Worm (Caenorhabditis elegans) whole organism, L3 larva: ENCODE measurements around the gene ZK353.2.

Experiments
- R02D3.7 ChIP-seq: fragments of 150-350 bp; optimal IDR thresholded peaks from 2 replicates; lab custom pipeline; 2014; ENCODE audit warnings: missing biosample characterization, missing genetic modification characterization
- aly-2 ChIP-seq: fragments of 150-350 bp; optimal IDR thresholded peaks from 2 replicates; lab custom pipeline; 2014; ENCODE audit warnings: missing biosample characterization, missing genetic modification characterization
- ama-1 ChIP-seq: fragments of 150-350 bp; optimal IDR thresholded peaks from 2 replicates; lab custom pipeline; 2018
- ceh-28 ChIP-seq: fragments of 150-350 bp; optimal IDR thresholded peaks from 2 replicates; lab custom pipeline; 2014; ENCODE audit warnings: missing biosample characterization, missing genetic modification reagents, missing genetic modification characterization
- ceh-9 ChIP-seq: sonication (generic microtip); optimal IDR thresholded peaks from 2 replicates; lab custom pipeline; 2018; ENCODE audit warnings: missing biosample characterization, missing genetic modification characterization
- daf-12 ChIP-seq: fragments of 150-350 bp; optimal IDR thresholded peaks from 2 replicates; lab custom pipeline; 2014; ENCODE audit warnings: missing biosample characterization, missing genetic modification reagents, missing genetic modification characterization
- egl-27 ChIP-seq: sonication (generic microtip); optimal IDR thresholded peaks from 4 replicates; lab custom pipeline; 2017; ENCODE audit warnings: missing biosample characterization, missing genetic modification reagents, missing genetic modification characterization
- egl-5 ChIP-seq: fragments of 150-350 bp; optimal IDR thresholded peaks from 2 replicates; lab custom pipeline; 2017; ENCODE audit warnings: missing biosample characterization, missing genetic modification reagents, missing genetic modification characterization, inconsistent platforms
- elt-1 ChIP-seq: fragments of 150-350 bp; optimal IDR thresholded peaks from 2 replicates; lab custom pipeline; 2014; ENCODE audit warnings: missing biosample characterization, missing genetic modification characterization
- elt-2 ChIP-seq: sonication (generic microtip); optimal IDR thresholded peaks from 2 replicates; lab custom pipeline; 2016; ENCODE audit warnings: missing genetic modification reagents, mild to moderate bottlenecking, missing genetic modification characterization, missing compliant biosample characterization
- elt-3 ChIP-seq, 3 experiments: fragments of 150-350 bp in 1 of 3; sonication (generic microtip) in 2 of 3; optimal IDR thresholded peaks; 2 replicates in 2 of 3; 4 replicates in 1 of 3; lab custom pipeline; 2014 to 2017; ENCODE audit warnings: missing biosample characterization in 3 of 3, missing genetic modification characterization in 3 of 3
- eor-1 ChIP-seq, 2 experiments: fragments of 150-350 bp; optimal IDR thresholded peaks; 2 replicates each; lab custom pipeline; 2014 to 2018; ENCODE audit warnings: missing biosample characterization in 2 of 2, missing genetic modification characterization in 2 of 2
- fkh-10 ChIP-seq: sonication (generic microtip); optimal IDR thresholded peaks from 2 replicates; lab custom pipeline; 2017; ENCODE audit warnings: missing biosample characterization, missing genetic modification reagents, missing genetic modification characterization
- fkh-2 ChIP-seq: fragments of 150-350 bp; optimal IDR thresholded peaks from 2 replicates; lab custom pipeline; 2014; ENCODE audit warnings: missing biosample characterization, missing genetic modification reagents, missing genetic modification characterization
- hmg-11 ChIP-seq: sonication (generic microtip); optimal IDR thresholded peaks from 2 replicates; lab custom pipeline; 2016; ENCODE audit warnings: missing genetic modification characterization, missing compliant biosample characterization
- jun-1 ChIP-seq: fragments of 150-350 bp; optimal IDR thresholded peaks from 2 replicates; lab custom pipeline; 2014; ENCODE audit warnings: missing biosample characterization, missing genetic modification reagents, missing genetic modification characterization
- lin-15B ChIP-seq: fragments of 150-350 bp; optimal IDR thresholded peaks from 2 replicates; lab custom pipeline; 2014; ENCODE audit warnings: missing biosample characterization, missing genetic modification characterization
- lin-39 ChIP-seq: fragments of 150-350 bp; optimal IDR thresholded peaks from 2 replicates; lab custom pipeline; 2018; ENCODE audit warnings: missing biosample characterization, missing genetic modification reagents, missing genetic modification characterization
- mml-1 ChIP-seq: fragments of 150-350 bp; sonication (generic microtip); optimal IDR thresholded peaks from 3 replicates; lab custom pipeline; 2014; ENCODE audit warnings: missing biosample characterization, missing genetic modification characterization
- nfya-1 ChIP-seq: sonication (generic microtip); optimal IDR thresholded peaks from 2 replicates; lab custom pipeline; 2017; ENCODE audit warnings: missing genetic modification characterization, mild to moderate bottlenecking, missing compliant biosample characterization, antibody characterized with exemption, moderate library complexity; ENCODE audit not compliant: insufficient read depth
- nhr-11 ChIP-seq: fragments of 150-350 bp; optimal IDR thresholded peaks from 2 replicates; lab custom pipeline; 2014; ENCODE audit warnings: missing biosample characterization, missing genetic modification characterization
- nhr-12 ChIP-seq: fragments of 150-350 bp; optimal IDR thresholded peaks from 2 replicates; lab custom pipeline; 2014; ENCODE audit warnings: missing biosample characterization, missing genetic modification characterization
- nhr-23 ChIP-seq: fragments of 150-350 bp; optimal IDR thresholded peaks from 2 replicates; lab custom pipeline; 2014; ENCODE audit warnings: missing biosample characterization, missing genetic modification reagents, missing genetic modification characterization
- nhr-25 ChIP-seq: sonication (generic microtip); optimal IDR thresholded peaks from 2 replicates; lab custom pipeline; 2017; ENCODE audit warnings: missing biosample characterization, missing genetic modification characterization
- nhr-28 ChIP-seq: fragments of 150-350 bp; optimal IDR thresholded peaks from 2 replicates; lab custom pipeline; 2014; ENCODE audit warnings: missing biosample characterization, missing genetic modification characterization
- nhr-43 ChIP-seq: sonication (generic microtip); optimal IDR thresholded peaks from 2 replicates; lab custom pipeline; 2016; ENCODE audit warnings: mild to moderate bottlenecking, missing genetic modification characterization, missing compliant biosample characterization; ENCODE audit not compliant: poor library complexity, severe bottlenecking
- nhr-76 ChIP-seq: fragments of 150-350 bp; sonication (generic microtip); optimal IDR thresholded peaks from 5 replicates; lab custom pipeline; 2014; ENCODE audit warnings: missing biosample characterization, missing genetic modification characterization
- nhr-77 ChIP-seq: fragments of 150-350 bp; optimal IDR thresholded peaks from 2 replicates; lab custom pipeline; 2014; ENCODE audit warnings: missing biosample characterization, missing genetic modification characterization
- pha-4 ChIP-seq: fragments of 150-350 bp; optimal IDR thresholded peaks from 2 replicates; lab custom pipeline; 2014; ENCODE audit warnings: missing biosample characterization, missing genetic modification reagents, missing genetic modification characterization
- pqm-1 ChIP-seq: fragments of 150-350 bp; optimal IDR thresholded peaks from 2 replicates; lab custom pipeline; 2017; ENCODE audit warnings: missing biosample characterization, missing genetic modification characterization, inconsistent platforms
- snpc-4 ChIP-seq: fragments of 150-350 bp; optimal IDR thresholded peaks from 2 replicates; lab custom pipeline; 2014; ENCODE audit warnings: missing biosample characterization, missing genetic modification characterization
- tbx-2 ChIP-seq: sonication (generic microtip); optimal IDR thresholded peaks from 2 replicates; lab custom pipeline; 2016; ENCODE audit warnings: mild to moderate bottlenecking, missing genetic modification characterization, missing compliant biosample characterization
- unc-39 ChIP-seq: sonication (generic microtip); optimal IDR thresholded peaks from 4 replicates; lab custom pipeline; 2017; ENCODE audit warnings: missing biosample characterization, missing genetic modification characterization
- zag-1 ChIP-seq: fragments of 150-350 bp; optimal IDR thresholded peaks from 2 replicates; lab custom pipeline; 2014; ENCODE audit warnings: missing biosample characterization, missing genetic modification characterization
- ztf-11 ChIP-seq: fragments of 150-350 bp; optimal IDR thresholded peaks from 2 replicates; lab custom pipeline; 2014; ENCODE audit warnings: missing biosample characterization, missing genetic modification characterization
- ztf-4 ChIP-seq: fragments of 150-350 bp; optimal IDR thresholded peaks from 2 replicates; lab custom pipeline; 2014; ENCODE audit warnings: missing biosample characterization, missing genetic modification characterization

ZK353.2 gene

ce11 chrIII:8426271-8426670 lies 27.8 kb downstream of the ZK353.2 start, which contains the start of gene cec-1:
TSS of gene cec-1 (plus strand) at chrIII:8426333.
- TF ChIP-seq nhr-28 (no peak), eor-1 (tag; optimal IDR thresholded peaks at IDR 0.05; lab: Kevin White, UChicago) (no peak), pha-4 (tag; lab: Kevin White, UChicago) (peak; percentile 35), fkh-2 (tag; lab: Kevin White, UChicago) (no peak), nfya-1 (tag; lab: Kevin White, UChicago) (peak; percentile 35), jun-1 (tag; lab: Kevin White, UChicago) (no peak), nhr-25 (peak; percentile 14), nhr-23 (tag; lab: Kevin White, UChicago) (peak; percentile 12)

ce11 chrIII:8429035-8429434 lies 30.5 kb downstream of the ZK353.2 start, which contains the start of gene ZK1236.1:
TSS of gene ZK1236.1 (plus strand) at chrIII:8429297.
- TF ChIP-seq pha-4 (tag; lab: Kevin White, UChicago) (peak; percentile 46), tbx-2 (tag; lab: Kevin White, UChicago) (no peak), nfya-1 (tag; lab: Kevin White, UChicago) (peak; percentile 38)

ce11 chrIII:8429497-8429896 lies 31.0 kb downstream of the ZK353.2 start:
- no peak for TF ChIP-seq nhr-76 (tag; lab: Kevin White, UChicago)
- TF ChIP-seq lin-15B (tag; lab: Kevin White, UChicago), result no peak
- TF ChIP-seq ceh-28, result no peak
- no peak for TF ChIP-seq ama-1 (lab: Kevin White, UChicago)
- TF ChIP-seq fkh-10 (GFP tag; lab: Kevin White, UChicago), result no peak
- no peak for TF ChIP-seq egl-5 (tag; lab: Kevin White, UChicago)
- no peak for TF ChIP-seq aly-2 (tag; lab: Kevin White, UChicago)
- no peak for TF ChIP-seq hmg-11
- TF ChIP-seq elt-1 (tag; lab: Kevin White, UChicago), result no peak

ce11 chrIII:8432143-8432542 lies 33.6 kb downstream of the ZK353.2 start, which contains the start of gene ZK1236.5:
TSS of gene ZK1236.5 (minus strand) at chrIII:8432214.
- peak; percentile 25 for TF ChIP-seq hmg-11
- no peak for TF ChIP-seq nhr-28
- TF ChIP-seq elt-3 (tag; optimal IDR thresholded peaks at IDR 0.05; lab: Kevin White, UChicago), result no peak
- no peak for TF ChIP-seq ceh-28
- TF ChIP-seq nhr-77, result no peak
- no peak for TF ChIP-seq pqm-1 (tag; lab: Kevin White, UChicago)
- no peak for TF ChIP-seq unc-39 (tag; lab: Kevin White, UChicago)
- peak; percentile 68 for TF ChIP-seq pha-4 (tag; lab: Kevin White, UChicago)
- no peak for TF ChIP-seq nhr-76 (tag; lab: Kevin White, UChicago)
- peak; percentile 56 for TF ChIP-seq nfya-1 (tag; lab: Kevin White, UChicago)
- TF ChIP-seq mml-1, result no peak
- TF ChIP-seq ztf-4 (tag; lab: Kevin White, UChicago), result no peak
- no peak for TF ChIP-seq nhr-23 (tag; lab: Kevin White, UChicago)
- no peak for TF ChIP-seq eor-1 (tag; optimal IDR thresholded peaks at IDR 0.05; lab: Kevin White, UChicago)
- TF ChIP-seq zag-1 (tag; lab: Kevin White, UChicago), result no peak
- peak; percentile 55 for TF ChIP-seq lin-15B (tag; lab: Kevin White, UChicago)
- no peak for TF ChIP-seq nhr-43 (tag; lab: Kevin White, UChicago)
- TF ChIP-seq R02D3.7, result peak; percentile 95
- no peak for TF ChIP-seq egl-27 (tag; lab: Kevin White, UChicago)
- no peak for TF ChIP-seq nhr-12 (tag; lab: Kevin White, UChicago)
- TF ChIP-seq snpc-4 (tag; lab: Kevin White, UChicago), result no peak
- TF ChIP-seq, all 47 proteins: peak for 5

ce11 chrIII:8435074-8435473 lies 36.6 kb downstream of the ZK353.2 start, which contains the start of gene ZK1236.9:
TSS of gene ZK1236.9 (minus strand) at chrIII:8435174.
- TF ChIP-seq nhr-43 (tag; lab: Kevin White, UChicago) (no peak), egl-5 (tag; lab: Kevin White, UChicago) (no peak), pqm-1 (tag; lab: Kevin White, UChicago) (no peak), ceh-9 (no peak), nhr-12 (tag; lab: Kevin White, UChicago) (no peak), pha-4 (tag; lab: Kevin White, UChicago) (no peak), hmg-11 (no peak), daf-12 (tag; lab: Kevin White, UChicago) (no peak), nhr-11 (tag; lab: Kevin White, UChicago) (no peak), ama-1 (lab: Kevin White, UChicago) (no peak), lin-39 (no peak), nhr-28 (no peak), ztf-11 (tag; lab: Kevin White, UChicago) (no peak), elt-2 (no peak), nhr-77 (no peak), ceh-28 (no peak)
